Fruit fly (Drosophila melanogaster): ENCODE measurements around the gene CG13308.
A peak's percentile ranks its signal among the peaks of the same experiment; 100 is the strongest.

The CG13308 gene

dm6 chr3L:8832737-8833466 is 24.6 kb downstream of the CG13308 start (continued):
- TF ChIP-seq D (optimal IDR thresholded peaks at IDR 0.05) = peak; percentile 95
- TF ChIP-seq D (GFP tag; optimal IDR thresholded peaks at IDR 0.05) = no peak
- no peak for TF ChIP-seq knrl (GFP tag; IDR thresholded peaks at IDR 0.05; ENCODE audit: partially characterized antibody)
- peak in 1 of 2 experiments; percentile 92 for TF ChIP-seq tll (GFP tag; optimal IDR thresholded peaks at IDR 0.05)
- peak; percentile 1 for TF ChIP-seq sug (tag; optimal IDR thresholded peaks at IDR 0.05)
- TF ChIP-seq cad (GFP tag; optimal IDR thresholded peaks at IDR 0.05) = peak; percentile 93
- no peak for TF ChIP-seq CG8924 (tag; optimal IDR thresholded peaks at IDR 0.05)
- peak; percentile 46; the same call in 1 of the 2 replicates for TF ChIP-seq GATAe (GFP tag; conservative IDR thresholded peaks at IDR 0.05)
- no peak for TF ChIP-seq lmd (GFP tag; IDR thresholded peaks at IDR 0.05)
- TF ChIP-seq sd (tag; optimal IDR thresholded peaks at IDR 0.05) = peak; percentile 95
- peak; percentile 85 for TF ChIP-seq Elba2 (GFP tag; optimal IDR thresholded peaks at IDR 0.05)
- peak; percentile 10 for TF ChIP-seq grn (GFP tag; optimal IDR thresholded peaks at IDR 0.05)
- TF ChIP-seq CG34376 (GFP tag; optimal IDR thresholded peaks at IDR 0.05) = no peak
- peak; percentile 60 for TF ChIP-seq CG5180 (GFP tag; optimal IDR thresholded peaks at IDR 0.05)
- no peak for TF ChIP-seq CG2875 (GFP tag; optimal IDR thresholded peaks at IDR 0.05)
- peak; percentile 56 for TF ChIP-seq Med (GFP tag)
- 0 out of 2 replicates have a peak, but pooled peaks have one; percentile 15 for TF ChIP-seq sim (GFP tag; IDR thresholded peaks at IDR 0.05)
- TF ChIP-seq kni (GFP tag; optimal IDR thresholded peaks at IDR 0.05) = peak; percentile 29
- TF ChIP-seq pita (GFP tag; optimal IDR thresholded peaks at IDR 0.05) = no peak

- TF ChIP-seq CG2199 (GFP tag; IDR thresholded peaks at IDR 0.05) (peak; percentile 44; the same call in 1 of the 3 replicates), CG4360 (GFP tag; IDR thresholded peaks at IDR 0.05) (peak; percentile 57), gsb-n (tag; optimal IDR thresholded peaks at IDR 0.05) (no peak), danr (GFP tag; IDR thresholded peaks at IDR 0.05) (no peak), grn (GFP tag; optimal IDR thresholded peaks at IDR 0.05) (peak; percentile 28), chinmo (GFP tag; IDR thresholded peaks at IDR 0.05; ENCODE audit: partially characterized antibody) (0 out of 4 replicates have a peak, but pooled peaks have one; percentile 67), jigr1 (GFP tag; IDR thresholded peaks at IDR 0.05) (no peak), sqz (GFP tag; optimal IDR thresholded peaks at IDR 0.05) (peak; percentile 81), sens (GFP tag) (peak; percentile 1), cg (GFP tag; optimal IDR thresholded peaks at IDR 0.05) (peak; percentile 36), CG13894 (tag; optimal IDR thresholded peaks at IDR 0.05) (peak; percentile 28), Pdp1 (GFP tag; optimal IDR thresholded peaks at IDR 0.05) (peak in 1 of 2 experiments; percentile 44), D (optimal IDR thresholded peaks at IDR 0.05) (peak; percentile 43), D (GFP tag; optimal IDR thresholded peaks at IDR 0.05) (no peak), Stat92E (GFP tag; optimal IDR thresholded peaks at IDR 0.05) (peak in 1 of 3 experiments; percentile 34), so (GFP tag; IDR thresholded peaks at IDR 0.05) (0 out of 3 replicates have a peak, but pooled peaks have one; percentile 5)
Observed at dm6 chr3L:8833467-8833802, 25.1 kb downstream of the CG13308 start.

- TF ChIP-seq CG7556 (GFP tag; optimal IDR thresholded peaks at IDR 0.05) (peak; percentile 3), sens (GFP tag) (peak; percentile 37), gem (tag; optimal IDR thresholded peaks at IDR 0.05) (peak; percentile 10), Neu2 (GFP tag; optimal IDR thresholded peaks at IDR 0.05; ENCODE audit: borderline replicate concordance) (no peak), Gug (GFP tag; IDR thresholded peaks at IDR 0.05) (no peak), B-H1 (GFP tag; IDR thresholded peaks at IDR 0.05) (no peak), oc (tag; optimal IDR thresholded peaks at IDR 0.05) (peak; percentile 40), otp (GFP tag; IDR thresholded peaks at IDR 0.05) (0 out of 3 replicates have a peak, but pooled peaks have one; percentile 6), MTF-1 (GFP tag; optimal IDR thresholded peaks at IDR 0.05; ENCODE audit: borderline replicate concordance) (peak; percentile 30), CG9727 (GFP tag; optimal IDR thresholded peaks at IDR 0.05) (peak; percentile 59), chif (GFP tag; optimal IDR thresholded peaks at IDR 0.05) (no peak), HLH3B (GFP tag; IDR thresholded peaks at IDR 0.05) (0 out of 2 replicates have a peak, but pooled peaks have one; percentile 6), gt (GFP tag; IDR thresholded peaks at IDR 0.05) (no peak), Med (GFP tag) (peak; percentile 49), HmgD (GFP tag; optimal IDR thresholded peaks at IDR 0.05) (no peak), CG15696 (tag; optimal IDR thresholded peaks at IDR 0.05) (peak; percentile 49), NK7.1 (GFP tag; optimal IDR thresholded peaks at IDR 0.05) (peak; percentile 8)
Observed at dm6 chr3L:8834486-8834885, 26.1 kb downstream of the CG13308 start.
